Worm (Caenorhabditis elegans): ENCODE measurements around the gene ddl-1.
"Not testable (repeated sequence)": the region's sequence is repeated elsewhere in the genome, so short reads cannot be mapped to it uniquely, and the experiment has no call there.

ddl-1 gene

DNA sequence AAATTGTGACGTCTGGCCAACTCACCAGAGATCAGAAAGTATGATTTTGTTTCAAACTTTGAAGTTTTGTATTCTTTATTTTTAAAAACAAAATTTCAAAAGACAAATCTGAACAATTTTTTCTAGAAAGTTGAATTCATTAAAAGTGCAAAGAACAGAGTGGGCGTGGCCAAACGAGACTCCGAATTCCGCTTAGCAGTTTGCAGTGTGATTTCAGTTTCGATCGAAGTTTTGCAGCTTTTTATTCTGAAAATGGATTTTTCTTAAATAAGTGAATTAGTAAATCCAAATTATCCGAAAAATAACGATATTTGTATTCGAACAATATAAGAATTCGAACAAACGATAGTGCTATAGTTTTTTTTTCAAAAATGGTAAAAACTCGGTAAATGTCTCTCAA is 14.7 kb downstream of the ddl-1 start:
- TF ChIP-seq mcd-1 (GFP tag; IDR thresholded peaks at IDR 0.05) (no peak), attf-3 (GFP tag; conservative IDR thresholded peaks at IDR 0.05) (peak; percentile 87)

DNA sequence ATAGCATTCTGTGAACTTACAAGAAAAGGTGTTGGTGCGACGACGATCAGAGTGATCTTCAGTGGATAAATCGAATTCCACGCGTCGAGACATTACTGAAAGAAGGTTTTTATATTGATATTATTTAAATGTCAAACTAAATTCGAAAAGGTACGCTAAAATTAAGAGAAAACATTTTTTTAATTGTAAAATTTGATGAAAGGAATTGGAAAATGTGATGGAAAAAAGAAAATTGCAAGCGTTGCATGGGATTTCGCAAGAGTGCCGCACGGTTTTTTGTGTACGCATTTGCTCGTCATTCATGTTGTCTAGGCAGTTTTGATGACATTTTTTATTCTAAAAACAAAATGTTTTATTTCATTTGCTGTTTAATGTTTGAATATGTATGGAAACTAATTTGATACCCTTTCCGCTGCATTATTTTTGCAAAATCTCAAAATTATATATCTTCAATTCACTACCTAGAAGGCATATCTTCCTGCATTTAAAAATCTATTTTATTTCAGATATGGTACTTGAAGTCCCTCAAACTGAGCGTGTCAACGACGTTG is 17.2 kb downstream of the ddl-1 start, which contains the start of the genes F59E12.6 and npl-4.1:
TSS of gene F59E12.6 (minus strand) at position 101 of the 551 bp plus-strand sequence.
TSS of gene npl-4.1 (plus strand) at position 501 of the 551 bp plus-strand sequence.
- TF ChIP-seq nhr-179 (tag; optimal IDR thresholded peaks at IDR 0.05); bed-1 (GFP tag; IDR thresholded peaks at IDR 0.05); Y53F4B.3 (GFP tag; IDR thresholded peaks at IDR 0.05): not testable (repeated sequence)

DNA sequence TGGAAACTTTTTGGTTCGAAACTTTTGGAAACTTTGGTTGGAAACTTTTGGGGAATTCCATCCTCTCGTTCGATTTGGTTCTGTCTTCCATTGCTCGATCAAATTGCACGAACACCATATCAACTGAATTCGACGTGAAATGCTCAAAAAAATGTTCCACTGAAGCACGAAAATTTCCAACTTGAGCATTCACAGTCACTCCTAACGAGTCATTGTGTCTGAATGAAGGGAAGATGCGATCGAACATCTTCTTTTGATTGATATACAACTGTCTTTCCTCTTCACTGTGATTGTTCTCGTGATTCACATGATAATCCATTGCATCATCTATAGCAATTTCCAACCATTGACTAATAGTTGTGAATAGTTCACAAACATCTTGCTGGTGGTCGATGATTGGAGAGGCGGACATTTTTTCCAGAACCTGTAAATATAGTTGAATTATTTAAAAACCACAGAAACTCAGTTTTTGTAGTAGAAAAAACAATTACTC is 19.8 kb downstream of the ddl-1 start, which contains the start of gene F59E12.15:
TSS of gene F59E12.15 (minus strand) at position 51 of the 493 bp plus-strand sequence.
- no peak for TF ChIP-seq cebp-1 (GFP tag; IDR thresholded peaks at IDR 0.05)
- no peak for TF ChIP-seq cebp-1 (tag; optimal IDR thresholded peaks at IDR 0.05)
- TF ChIP-seq F55B11.4 (tag; optimal IDR thresholded peaks at IDR 0.05; ENCODE audit: borderline replicate concordance, insufficient read depth), result no peak

DNA sequence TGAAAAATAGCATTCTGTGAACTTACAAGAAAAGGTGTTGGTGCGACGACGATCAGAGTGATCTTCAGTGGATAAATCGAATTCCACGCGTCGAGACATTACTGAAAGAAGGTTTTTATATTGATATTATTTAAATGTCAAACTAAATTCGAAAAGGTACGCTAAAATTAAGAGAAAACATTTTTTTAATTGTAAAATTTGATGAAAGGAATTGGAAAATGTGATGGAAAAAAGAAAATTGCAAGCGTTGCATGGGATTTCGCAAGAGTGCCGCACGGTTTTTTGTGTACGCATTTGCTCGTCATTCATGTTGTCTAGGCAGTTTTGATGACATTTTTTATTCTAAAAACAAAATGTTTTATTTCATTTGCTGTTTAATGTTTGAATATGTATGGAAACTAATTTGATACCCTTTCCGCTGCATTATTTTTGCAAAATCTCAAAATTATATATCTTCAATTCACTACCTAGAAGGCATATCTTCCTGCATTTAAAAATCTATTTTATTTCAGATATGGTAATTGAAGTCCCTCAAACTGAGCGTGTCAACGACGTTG is 25.7 kb downstream of the ddl-1 start, which contains the start of the genes eif-3.L and npl-4.2:
TSS of gene eif-3.L (minus strand) at position 101 of the 557 bp plus-strand sequence.
TSS of gene npl-4.2 (plus strand) at position 507 of the 557 bp plus-strand sequence.
- TF ChIP-seq unc-62 (GFP tag; optimal IDR thresholded peaks at IDR 0.05); him-1 (tag; optimal IDR thresholded peaks at IDR 0.05); F57C9.4 (tag; optimal IDR thresholded peaks at IDR 0.05): not testable (repeated sequence)

DNA sequence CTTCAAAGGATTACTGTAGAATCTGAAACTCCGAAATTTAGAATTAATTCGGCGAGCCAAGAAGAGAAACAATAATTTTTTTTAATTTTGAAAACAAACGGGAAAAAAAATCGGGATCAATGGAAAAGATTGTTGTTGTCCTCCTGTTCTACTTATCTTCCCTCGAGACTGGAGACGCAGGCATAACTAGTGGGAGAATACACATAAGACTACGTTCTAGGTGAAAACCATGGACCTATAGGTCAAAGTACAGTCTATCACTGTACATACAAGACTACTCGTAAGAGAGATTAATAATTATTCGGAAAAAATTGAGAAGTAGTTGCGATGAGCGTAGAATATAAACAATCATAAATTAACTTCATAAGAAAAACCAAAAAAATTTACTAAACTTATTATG is 28.9 kb downstream of the ddl-1 start, which contains the start of gene dhs-6:
TSS of gene dhs-6 (minus strand) at position 22 of the 400 bp plus-strand sequence.
- peak; percentile 15; the same call in 1 of the 2 replicates for TF ChIP-seq madf-6 (GFP tag; IDR thresholded peaks at IDR 0.05)
- TF ChIP-seq attf-5 (GFP tag; optimal IDR thresholded peaks at IDR 0.05), result no peak
- TF ChIP-seq madf-3 (GFP tag; IDR thresholded peaks at IDR 0.05), result 0 out of 2 replicates have a peak, but pooled peaks have one; percentile 28
- no peak for TF ChIP-seq snpc-4 (GFP tag; optimal IDR thresholded peaks at IDR 0.05)
- TF ChIP-seq snpc-4 (tag; optimal IDR thresholded peaks at IDR 0.05), result peak in 2 of 4 experiments; percentile 37 to 39
- TF ChIP-seq snpc-3.4 (tag; optimal IDR thresholded peaks at IDR 0.05), result peak; percentile 49
- peak; percentile 49 for TF ChIP-seq ZK185.1 (tag; optimal IDR thresholded peaks at IDR 0.05; ENCODE audit: poor library complexity, severe bottlenecking)

DNA sequence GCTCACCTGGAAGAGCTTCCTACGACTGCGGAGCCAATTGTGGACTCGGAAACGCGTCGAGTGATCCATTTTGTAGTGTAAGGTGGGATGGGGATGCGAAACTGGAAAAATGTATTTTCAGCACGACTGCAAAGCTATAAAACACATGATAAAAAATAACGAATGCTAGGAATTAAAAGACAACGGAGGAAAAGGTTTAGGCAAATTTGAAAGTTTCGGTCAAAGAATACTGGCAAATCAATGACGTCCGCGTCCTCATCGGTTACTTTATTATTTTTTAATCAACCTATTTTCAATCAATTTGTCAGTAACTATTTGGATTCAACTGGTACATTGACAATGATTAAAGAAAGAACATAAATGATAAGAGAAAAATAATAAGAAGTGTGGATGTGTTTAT is 40.4 kb downstream of the ddl-1 start, which contains the start of gene C17G10.7:
TSS of gene C17G10.7 (minus strand) at position 101 of the 400 bp plus-strand sequence.
- TF ChIP-seq ets-4 (GFP tag; optimal IDR thresholded peaks at IDR 0.05), result no peak
- no peak for TF ChIP-seq die-1 (tag; optimal IDR thresholded peaks at IDR 0.05)
- no peak for TF ChIP-seq unc-130 (GFP tag; optimal IDR thresholded peaks at IDR 0.05)
- TF ChIP-seq tbp1 (GFP tag; optimal IDR thresholded peaks at IDR 0.05), result no peak
- TF ChIP-seq hmg-20 (GFP tag; IDR thresholded peaks at IDR 0.05), result no peak
- no peak for TF ChIP-seq let-526 (GFP tag; IDR thresholded peaks at IDR 0.05)
- TF ChIP-seq Y67H2A.10 (GFP tag; conservative IDR thresholded peaks at IDR 0.05), result no peak
- TF ChIP-seq let-607 (tag; optimal IDR thresholded peaks at IDR 0.05), result no peak

All from whole organism, young adult.